Worm (Caenorhabditis elegans) whole organism, L2 larva: ENCODE data around the gene lon-2.
A peak's percentile ranks its signal among the peaks of the same experiment; 100 is the strongest.

Source experiments
- C34F6.9 ChIP-seq: fragments of 150-350 bp; optimal IDR thresholded peaks from 2 replicates; lab custom pipeline; 2014; ENCODE audit warnings: missing biosample characterization, missing genetic modification characterization
- aly-2 ChIP-seq: fragments of 150-350 bp; optimal IDR thresholded peaks from 2 replicates; lab custom pipeline; 2014; ENCODE audit warnings: missing biosample characterization, missing genetic modification characterization
- ama-1 ChIP-seq: fragments of 150-350 bp; optimal IDR thresholded peaks from 2 replicates; lab custom pipeline; 2018; ENCODE audit warnings: inconsistent platforms
- ceh-82 ChIP-seq: fragments of 150-350 bp; optimal IDR thresholded peaks from 2 replicates; lab custom pipeline; 2014; ENCODE audit warnings: missing biosample characterization, missing genetic modification characterization
- crh-2 ChIP-seq: sonication (generic microtip); optimal IDR thresholded peaks from 2 replicates; lab custom pipeline; 2017; ENCODE audit warnings: missing biosample characterization, missing genetic modification characterization
- fos-1 ChIP-seq: fragments of 150-350 bp; optimal IDR thresholded peaks from 2 replicates; lab custom pipeline; 2014; ENCODE audit warnings: missing biosample characterization, missing genetic modification characterization
- nhr-12 ChIP-seq: fragments of 150-350 bp; optimal IDR thresholded peaks from 2 replicates; lab custom pipeline; 2014; ENCODE audit warnings: missing biosample characterization, missing genetic modification characterization
- sma-3 ChIP-seq: sonication (generic microtip); optimal IDR thresholded peaks from 2 replicates; lab custom pipeline; 2016; ENCODE audit warnings: missing genetic modification reagents, missing genetic modification characterization, missing compliant biosample characterization
- snpc-4 ChIP-seq: fragments of 150-350 bp; optimal IDR thresholded peaks from 2 replicates; lab custom pipeline; 2014; ENCODE audit warnings: missing biosample characterization, missing genetic modification characterization
- unc-39 ChIP-seq: fragments of 150-350 bp; optimal IDR thresholded peaks from 2 replicates; lab custom pipeline; 2014; ENCODE audit warnings: missing biosample characterization, missing genetic modification characterization
- unc-62 ChIP-seq: fragments of 150-350 bp; optimal IDR thresholded peaks from 2 replicates; lab custom pipeline; 2014; ENCODE audit warnings: missing biosample characterization, missing genetic modification reagents, missing genetic modification characterization
- ztf-11 ChIP-seq: sonication (generic microtip); optimal IDR thresholded peaks from 2 replicates; lab custom pipeline; 2017; ENCODE audit warnings: missing biosample characterization, missing genetic modification characterization

DNA sequence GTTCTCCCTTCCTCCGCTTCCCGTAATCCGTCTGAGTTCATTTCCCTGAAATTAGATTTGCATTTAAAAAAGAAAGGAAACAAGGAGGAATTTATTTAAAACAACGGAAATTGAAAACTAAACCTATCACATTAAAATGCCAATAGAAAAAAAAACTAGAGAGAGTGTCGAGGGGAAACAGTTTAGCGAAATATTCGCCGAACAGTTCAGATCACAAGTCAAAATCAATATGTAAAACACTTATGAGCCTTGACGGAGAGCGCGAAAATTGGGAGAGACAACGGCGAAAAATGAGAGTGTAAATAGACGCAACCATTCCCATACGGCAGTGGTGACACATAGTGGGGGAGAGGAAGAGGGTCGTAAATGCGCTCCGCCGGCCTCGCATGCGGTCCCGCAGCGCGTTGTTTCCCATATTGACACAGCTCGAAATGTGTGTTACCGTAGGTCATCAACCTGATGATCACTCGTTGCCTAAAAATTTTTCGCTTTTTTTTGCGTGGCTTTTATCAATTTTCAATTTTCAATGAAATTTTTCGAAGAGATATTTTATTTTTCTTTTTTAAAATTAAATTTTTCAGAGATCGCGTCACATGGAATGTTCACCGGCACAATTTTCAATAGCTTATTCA lies 37.1 kb downstream of the lon-2 start, which contains the start of the genes dnj-14 and glit-1:
- TF ChIP-seq C34F6.9 (tag; lab: Kevin White, UChicago) (peak; percentile 93), ama-1 (no peak), unc-62 (GFP tag; lab: Kevin White, UChicago) (no peak), nhr-12 (tag; lab: Kevin White, UChicago) (no peak), snpc-4 (tag; lab: Kevin White, UChicago) (peak; percentile 66), crh-2 (tag; lab: Kevin White, UChicago) (peak; percentile 95), sma-3 (GFP tag; lab: Kevin White, UChicago) (peak; percentile 91), ceh-82 (peak; percentile 1), aly-2 (tag; lab: Kevin White, UChicago) (no peak), ztf-11 (tag; lab: Kevin White, UChicago) (no peak), fos-1 (tag; lab: Kevin White, UChicago) (peak; percentile 97), unc-39 (tag; lab: Kevin White, UChicago) (no peak)
